Worm (Caenorhabditis elegans) whole organism, L1 larva: ENCODE measurements around the gene srh-71.

Source experiments
- C16A3.4 ChIP-seq: fragments of 150-350 bp; optimal IDR thresholded peaks from 2 replicates; lab custom pipeline; 2014; ENCODE audit warnings: missing biosample characterization, missing genetic modification characterization
- F16B12.6 ChIP-seq: fragments of 150-350 bp; optimal IDR thresholded peaks from 2 replicates; lab custom pipeline; 2014; ENCODE audit warnings: missing biosample characterization, missing genetic modification characterization
- alr-1 ChIP-seq: fragments of 200-800 bp; sonication (Bioruptor generic); optimal IDR thresholded peaks from 2 replicates; lab custom pipeline; 2018; ENCODE audit warnings: borderline replicate concordance, mild to moderate bottlenecking, missing genetic modification characterization, missing compliant biosample characterization
- ama-1 ChIP-seq: fragments of 150-350 bp; optimal IDR thresholded peaks from 2 replicates; lab custom pipeline; 2014
- egl-27 ChIP-seq, 2 experiments: fragments of 150-350 bp in 1 of 2; sonication (generic microtip); optimal IDR thresholded peaks; 3 replicates each; lab custom pipeline; 2017 to 2018; ENCODE audit warnings: missing biosample characterization in 2 of 2, missing genetic modification characterization in 2 of 2, missing genetic modification reagents in 2 of 2
- nhr-11 ChIP-seq: fragments of 150-350 bp; optimal IDR thresholded peaks from 2 replicates; lab custom pipeline; 2014; ENCODE audit warnings: missing biosample characterization, missing genetic modification characterization
- pag-3 ChIP-seq: sonication (generic microtip); optimal IDR thresholded peaks from 2 replicates; lab custom pipeline; 2017; ENCODE audit warnings: missing genetic modification characterization, mild to moderate bottlenecking, missing compliant biosample characterization, antibody characterized with exemption, borderline replicate concordance; ENCODE audit not compliant: insufficient read depth
- unc-62 ChIP-seq: fragments of 150-350 bp; optimal IDR thresholded peaks from 2 replicates; lab custom pipeline; 2014; ENCODE audit warnings: missing biosample characterization, missing genetic modification reagents, missing genetic modification characterization
- unc-86 ChIP-seq: sonication (generic microtip); optimal IDR thresholded peaks from 2 replicates; lab custom pipeline; 2016; ENCODE audit warnings: missing genetic modification characterization, missing compliant biosample characterization

DNA sequence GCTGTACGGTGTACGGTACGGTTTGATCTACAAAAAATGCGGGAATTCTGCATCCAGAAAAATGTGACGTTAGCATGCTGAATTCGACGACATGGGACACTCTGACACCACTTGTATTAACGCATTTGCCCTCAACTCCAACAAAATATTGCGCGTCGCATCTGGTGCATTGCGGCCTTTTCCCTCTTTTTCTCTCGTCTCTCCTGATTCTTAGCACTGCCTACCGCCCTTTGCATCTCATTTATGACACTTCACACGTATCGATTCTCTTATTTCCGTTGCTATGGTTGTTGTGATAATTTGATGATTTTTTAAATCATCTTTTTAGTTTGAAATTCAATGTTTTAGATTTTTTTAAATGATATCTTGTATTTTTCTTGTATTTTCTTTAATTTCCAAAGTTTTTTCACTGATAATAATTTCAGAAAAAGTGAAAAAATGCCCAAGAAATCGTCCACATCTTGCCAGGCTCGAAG, 4.4 kb upstream of the srh-71 start, which contains the start of gene T10D4.6:
- no peak for TF ChIP-seq alr-1 (tag; lab: Kevin White, UChicago)
- no peak for TF ChIP-seq egl-27 (tag; optimal IDR thresholded peaks at IDR 0.05; lab: Kevin White, UChicago)
- TF ChIP-seq unc-62, result no peak
- TF ChIP-seq F16B12.6 (tag; lab: Kevin White, UChicago), result peak; percentile 80
- no peak for TF ChIP-seq unc-86
- no peak for TF ChIP-seq pag-3 (tag; lab: Kevin White, UChicago)
- TF ChIP-seq ama-1 (lab: Kevin White, UChicago), result no peak
- TF ChIP-seq nhr-11 (tag; lab: Kevin White, UChicago), result no peak
- no peak for TF ChIP-seq C16A3.4
